Fruit fly (Drosophila melanogaster) whole organism, wandering third instar larva: ENCODE data around the gene Sap30.

ENCODE experiments used
- Abd-B ChIP-seq: fragments of >200 bp; optimal IDR thresholded peaks from 2 replicates; lab custom pipeline; 2017; ENCODE audit warnings: missing biosample characterization, missing genetic modification characterization
- Jra ChIP-seq: sonication (Bioruptor generic); optimal IDR thresholded peaks from 2 replicates; lab custom pipeline; 2016; ENCODE audit warnings: missing biosample characterization, missing genetic modification characterization
- Myc ChIP-seq: fragments of >200 bp; optimal IDR thresholded peaks from 2 replicates; lab custom pipeline; 2017
- Rel ChIP-seq, 2 experiments: fragments of 200-800 bp; sonication (Bioruptor generic) in 1 of 2; optimal IDR thresholded peaks; 2 replicates in 1 of 2; 3 replicates in 1 of 2; lab custom pipeline; 2016 to 2019; ENCODE audit warnings: mild to moderate bottlenecking in 2 of 2, missing biosample characterization in 2 of 2, missing genetic modification characterization in 2 of 2, moderate library complexity in 1 of 2
- dmrt93B ChIP-seq: fragments of 200-800 bp; sonication (Bioruptor generic); optimal IDR thresholded peaks from 2 replicates; lab custom pipeline; 2018; ENCODE audit warnings: missing biosample characterization, mild to moderate bottlenecking, missing genetic modification characterization
- ey ChIP-seq: fragments of 200-800 bp; sonication (Bioruptor generic); optimal IDR thresholded peaks from 2 replicates; lab custom pipeline; 2016; ENCODE audit warnings: missing biosample characterization, missing genetic modification characterization
- foxo ChIP-seq, 2 experiments: fragments of 200-800 bp; sonication (Bioruptor generic); optimal IDR thresholded peaks; 2 replicates in 1 of 2; 3 replicates in 1 of 2; lab custom pipeline; 2016 to 2017; ENCODE audit warnings: missing biosample characterization in 2 of 2, missing genetic modification characterization in 2 of 2
- fru ChIP-seq: fragments of 200-800 bp; sonication (Bioruptor generic); optimal IDR thresholded peaks from 3 replicates; lab custom pipeline; 2016; ENCODE audit warnings: missing biosample characterization, mild to moderate bottlenecking, missing genetic modification characterization
- h ChIP-seq: fragments of 200-800 bp; sonication (Bioruptor generic); optimal IDR thresholded peaks from 3 replicates; lab custom pipeline; 2016; ENCODE audit warnings: missing biosample characterization, mild to moderate bottlenecking, missing genetic modification characterization
- pan ChIP-seq: fragments of >200 bp; optimal IDR thresholded peaks from 2 replicates; lab custom pipeline; 2017

dm6 chrX:16821216-16821615 lies 34.1 kb downstream of the Sap30 start:
- no peak for TF ChIP-seq h
- no peak for TF ChIP-seq Rel (GFP tag; optimal IDR thresholded peaks at IDR 0.05; lab: Kevin White, UChicago)
- TF ChIP-seq Rel (tag; optimal IDR thresholded peaks at IDR 0.05; lab: Kevin White, UChicago), result no peak
- TF ChIP-seq pan (lab: Kevin White, UChicago), result no peak
- no peak for TF ChIP-seq fru
- no peak for TF ChIP-seq foxo (GFP tag; optimal IDR thresholded peaks at IDR 0.05; lab: Kevin White, UChicago)
- no peak for TF ChIP-seq Jra (GFP tag; lab: Kevin White, UChicago)
- TF ChIP-seq Myc, result no peak
- no peak for TF ChIP-seq dmrt93B (GFP tag; lab: Kevin White, UChicago)
- no peak for TF ChIP-seq ey (GFP tag; lab: Kevin White, UChicago)
- TF ChIP-seq Abd-B (GFP tag; lab: Kevin White, UChicago), result no peak
